Fruit fly (Drosophila melanogaster) whole organism, prepupa: ENCODE results near the gene CG14445.

ENCODE experiments used
- Blimp-1 ChIP-seq: fragments of 200-800 bp; sonication (Bioruptor generic); optimal IDR thresholded peaks from 3 replicates; lab custom pipeline; 2017; ENCODE audit warnings: missing biosample characterization, missing genetic modification characterization, mild to moderate bottlenecking, moderate library complexity, missing genetic modification reagents
- CG10631 ChIP-seq: fragments of 200-800 bp; sonication (Bioruptor generic); optimal IDR thresholded peaks from 2 replicates; lab custom pipeline; 2016; ENCODE audit warnings: missing biosample characterization, missing genetic modification characterization
- CG10669 ChIP-seq: fragments of 200-800 bp; sonication (Bioruptor generic); optimal IDR thresholded peaks from 3 replicates; lab custom pipeline; 2018; ENCODE audit warnings: missing biosample characterization, mild to moderate bottlenecking, missing genetic modification characterization, moderate library complexity
- CG11762 ChIP-seq: fragments of 200-800 bp; sonication (Bioruptor generic); optimal IDR thresholded peaks from 3 replicates; lab custom pipeline; 2016; ENCODE audit warnings: missing biosample characterization, missing genetic modification characterization; ENCODE audit not compliant: insufficient read depth
- CG11902 ChIP-seq: fragments of 200-800 bp; sonication (Bioruptor generic); optimal IDR thresholded peaks from 3 replicates; lab custom pipeline; 2016; ENCODE audit warnings: missing biosample characterization, missing genetic modification characterization
- CG15336 ChIP-seq: fragments of 200-800 bp; sonication (Bioruptor generic); IDR thresholded peaks from 2 replicates; pipeline ENCODE4 v1.3.6; 2022; ENCODE audit warnings: missing biosample characterization, missing genetic modification characterization
- CG1621 ChIP-seq: fragments of 200-800 bp; sonication (Bioruptor generic); optimal IDR thresholded peaks from 3 replicates; lab custom pipeline; 2018; ENCODE audit warnings: missing biosample characterization, mild to moderate bottlenecking, missing genetic modification characterization
- CG16779 ChIP-seq: fragments of 200-800 bp; sonication (Bioruptor generic); optimal IDR thresholded peaks from 3 replicates; lab custom pipeline; 2017; ENCODE audit warnings: missing biosample characterization, mild to moderate bottlenecking, missing genetic modification characterization
- CG3032 ChIP-seq: fragments of 200-800 bp; optimal IDR thresholded peaks from 2 replicates; lab custom pipeline; 2019; ENCODE audit warnings: missing biosample characterization, mild to moderate bottlenecking, missing genetic modification characterization, moderate library complexity
- CG31627 ChIP-seq: fragments of 200-800 bp; sonication (Bioruptor generic); optimal IDR thresholded peaks from 3 replicates; lab custom pipeline; 2016; ENCODE audit warnings: missing biosample characterization, missing genetic modification characterization
- CG34406 ChIP-seq: fragments of 200-800 bp; sonication (Bioruptor generic); optimal IDR thresholded peaks from 3 replicates; lab custom pipeline; 2016; ENCODE audit warnings: missing biosample characterization, missing genetic modification characterization
- CG4318 ChIP-seq: fragments of 200-800 bp; sonication (Bioruptor generic); optimal IDR thresholded peaks from 3 replicates; lab custom pipeline; 2017; ENCODE audit warnings: missing biosample characterization, mild to moderate bottlenecking, missing genetic modification characterization
- CG6792 ChIP-seq: fragments of 200-800 bp; sonication (Bioruptor generic); optimal IDR thresholded peaks from 3 replicates; lab custom pipeline; 2016; ENCODE audit warnings: missing biosample characterization, missing genetic modification characterization
- CG6808 ChIP-seq: fragments of 200-800 bp; sonication (Bioruptor generic); optimal IDR thresholded peaks from 3 replicates; lab custom pipeline; 2017; ENCODE audit warnings: missing biosample characterization, missing genetic modification characterization, mild to moderate bottlenecking, moderate library complexity, missing genetic modification reagents
- CG8119 ChIP-seq: fragments of 200-800 bp; sonication (Bioruptor generic); IDR thresholded peaks from 3 replicates; pipeline ENCODE4 v1.3.6; 2022; ENCODE audit warnings: missing biosample characterization, missing genetic modification characterization
- CG8319 ChIP-seq: fragments of 200-800 bp; sonication (Bioruptor generic); optimal IDR thresholded peaks from 3 replicates; lab custom pipeline; 2016; ENCODE audit warnings: missing biosample characterization, missing genetic modification characterization
- CG9139 ChIP-seq: fragments of 200-800 bp; sonication (Bioruptor generic); optimal IDR thresholded peaks from 3 replicates; lab custom pipeline; 2017; ENCODE audit warnings: missing biosample characterization, mild to moderate bottlenecking, missing genetic modification characterization
- Eip75B ChIP-seq: fragments of 200-800 bp; sonication (Bioruptor generic); optimal IDR thresholded peaks from 3 replicates; lab custom pipeline; 2016; ENCODE audit warnings: missing biosample characterization, missing genetic modification characterization
- Eip93F ChIP-seq: fragments of 200-800 bp; sonication (Bioruptor generic); optimal IDR thresholded peaks from 2 replicates; lab custom pipeline; 2016; ENCODE audit warnings: missing biosample characterization, mild to moderate bottlenecking, missing genetic modification characterization
- Ets21C ChIP-seq: fragments of 200-800 bp; sonication (Bioruptor generic); optimal IDR thresholded peaks from 3 replicates; lab custom pipeline; 2016; ENCODE audit warnings: missing biosample characterization, missing genetic modification characterization
- Met ChIP-seq: fragments of 200-800 bp; sonication (Bioruptor generic); optimal IDR thresholded peaks from 3 replicates; lab custom pipeline; 2016; ENCODE audit warnings: missing biosample characterization, missing genetic modification characterization
- Sox102F ChIP-seq: fragments of 200-800 bp; sonication (Bioruptor generic); optimal IDR thresholded peaks from 2 replicates; lab custom pipeline; 2016; ENCODE audit warnings: missing biosample characterization, mild to moderate bottlenecking, missing genetic modification characterization
- Sox14 ChIP-seq: fragments of 200-800 bp; sonication (Bioruptor generic); optimal IDR thresholded peaks from 3 replicates; lab custom pipeline; 2016; ENCODE audit warnings: missing biosample characterization, missing genetic modification characterization
- achi ChIP-seq: fragments of 200-800 bp; sonication (Bioruptor generic); optimal IDR thresholded peaks from 3 replicates; lab custom pipeline; 2016; ENCODE audit warnings: missing biosample characterization, missing genetic modification characterization
- dac ChIP-seq: fragments of 200-800 bp; sonication (Bioruptor generic); optimal IDR thresholded peaks from 2 replicates; lab custom pipeline; 2017; ENCODE audit warnings: missing biosample characterization, mild to moderate bottlenecking, missing genetic modification characterization
- dsx ChIP-seq: fragments of 200-800 bp; optimal IDR thresholded peaks from 3 replicates; lab custom pipeline; 2019; ENCODE audit warnings: missing biosample characterization, mild to moderate bottlenecking, missing genetic modification characterization, moderate library complexity; ENCODE audit not compliant: poor library complexity, severe bottlenecking
- fd85E ChIP-seq: fragments of 200-800 bp; sonication (Bioruptor generic); optimal IDR thresholded peaks from 3 replicates; lab custom pipeline; 2016; ENCODE audit warnings: missing biosample characterization, missing genetic modification characterization
- fkh ChIP-seq: fragments of 200-800 bp; sonication (Bioruptor generic); optimal IDR thresholded peaks from 3 replicates; lab custom pipeline; 2017; ENCODE audit warnings: missing biosample characterization, mild to moderate bottlenecking, missing genetic modification characterization, moderate library complexity
- net ChIP-seq: fragments of 200-800 bp; sonication (Bioruptor generic); optimal IDR thresholded peaks from 3 replicates; lab custom pipeline; 2016; ENCODE audit warnings: missing biosample characterization, missing genetic modification characterization
- pdm3 ChIP-seq: fragments of 200-800 bp; sonication (Bioruptor generic); optimal IDR thresholded peaks from 3 replicates; lab custom pipeline; 2016; ENCODE audit warnings: missing biosample characterization, missing genetic modification characterization
- ss ChIP-seq, 2 experiments: fragments of 200-800 bp; sonication (Bioruptor generic); optimal IDR thresholded peaks; 2 replicates in 1 of 2; 3 replicates in 1 of 2; lab custom pipeline; 2017 to 2018; ENCODE audit warnings: mild to moderate bottlenecking in 2 of 2, missing biosample characterization in 2 of 2, missing genetic modification characterization in 2 of 2, moderate library complexity in 1 of 2
- topi ChIP-seq: fragments of 200-800 bp; sonication (Bioruptor generic); optimal IDR thresholded peaks from 3 replicates; lab custom pipeline; 2016; ENCODE audit warnings: missing biosample characterization, missing genetic modification characterization
- vri ChIP-seq: fragments of 200-800 bp; sonication (Bioruptor generic); optimal IDR thresholded peaks from 3 replicates; lab custom pipeline; 2016; ENCODE audit warnings: missing biosample characterization, mild to moderate bottlenecking, missing genetic modification characterization

The CG14445 gene

dm6 chrX:6224225-6225190, 12.6 kb upstream of the CG14445 start, which contains the start of gene sqh (continued):
- peak; percentile 69 for TF ChIP-seq CG9139 (GFP tag; lab: Kevin White, UChicago)
- peak; percentile 61 for TF ChIP-seq Ets21C
- peak; percentile 63 for TF ChIP-seq Blimp-1 (GFP tag; lab: Kevin White, UChicago)
- peak; percentile 86 for TF ChIP-seq pdm3 (GFP tag; lab: Kevin White, UChicago)
- TF ChIP-seq dac = peak; percentile 88
- peak; percentile 64 for TF ChIP-seq CG8319 (GFP tag; lab: Kevin White, UChicago)
- peak; percentile 66 for TF ChIP-seq CG16779 (tag; lab: Kevin White, UChicago)
- peak; percentile 94 for TF ChIP-seq CG8119 (GFP tag; lab: Robert Waterston, UW)
- peak; percentile 85 for TF ChIP-seq topi (GFP tag; lab: Kevin White, UChicago)
- TF ChIP-seq Eip93F (GFP tag; lab: Kevin White, UChicago) = peak; percentile 91
- TF ChIP-seq dsx = peak; percentile 79
- peak; percentile 86 for TF ChIP-seq net (GFP tag; lab: Kevin White, UChicago)
- TF ChIP-seq CG6808 (GFP tag; lab: Kevin White, UChicago) = peak; percentile 82
- peak; percentile 60 for TF ChIP-seq CG11762 (GFP tag; lab: Kevin White, UChicago)
- peak; percentile 85 for TF ChIP-seq CG6792 (GFP tag; lab: Kevin White, UChicago)
- peak; percentile 85 for TF ChIP-seq Met (GFP tag; lab: Kevin White, UChicago)
- TF ChIP-seq achi (GFP tag; lab: Kevin White, UChicago) = peak; percentile 88
- TF ChIP-seq CG3032 (tag; lab: Kevin White, UChicago) = peak; percentile 81
- TF ChIP-seq Eip75B (GFP tag; lab: Kevin White, UChicago) = peak; percentile 78
- TF ChIP-seq fd85E (GFP tag; lab: Kevin White, UChicago) = peak; percentile 22
- TF ChIP-seq vri (GFP tag; lab: Kevin White, UChicago) = peak; percentile 84
- peak; percentile 85 for TF ChIP-seq CG10631
- peak; percentile 98 for TF ChIP-seq fkh (GFP tag; lab: Kevin White, UChicago)
- peak; percentile 75 for TF ChIP-seq CG31627
- TF ChIP-seq Sox102F (GFP tag; lab: Kevin White, UChicago) = peak; percentile 84
- peak; percentile 88 for TF ChIP-seq CG34406

- peak; percentile 17; the same call in 1 of the 3 replicates for TF ChIP-seq CG8119 (GFP tag; lab: Robert Waterston, UW)
- no peak for TF ChIP-seq CG4318 (GFP tag; lab: Kevin White, UChicago)
Measured at dm6 chrX:6225472-6226049, 11.6 kb upstream of the CG14445 start, which contains the start of gene dtn. Gene dtn, plus strand, starts transcription at chrX:6225647.

DNA sequence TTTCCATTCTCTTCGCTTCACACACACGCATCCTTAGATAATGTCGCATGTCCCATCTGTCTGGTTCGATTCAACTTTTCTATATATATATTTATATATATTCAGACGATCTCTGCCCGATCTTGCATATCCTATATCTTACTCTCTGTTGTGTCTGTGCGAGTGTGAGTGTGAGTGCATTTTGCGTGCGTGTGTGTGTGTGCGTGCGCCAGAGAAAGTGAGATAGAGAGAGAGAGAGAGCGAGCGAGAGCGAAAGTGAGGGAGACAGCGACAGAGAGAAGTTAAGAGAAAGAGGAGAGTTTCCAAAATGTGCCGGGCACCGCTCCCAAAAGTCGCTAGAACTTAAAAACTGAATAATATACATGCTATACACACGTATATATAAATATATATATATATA, 5.4 kb upstream of the CG14445 start:
- TF ChIP-seq CG8119 (GFP tag; lab: Robert Waterston, UW) (no peak), CG15336 (GFP tag; lab: Robert Waterston, UW) (no peak), CG10669 (GFP tag; lab: Kevin White, UChicago) (no peak)

DNA sequence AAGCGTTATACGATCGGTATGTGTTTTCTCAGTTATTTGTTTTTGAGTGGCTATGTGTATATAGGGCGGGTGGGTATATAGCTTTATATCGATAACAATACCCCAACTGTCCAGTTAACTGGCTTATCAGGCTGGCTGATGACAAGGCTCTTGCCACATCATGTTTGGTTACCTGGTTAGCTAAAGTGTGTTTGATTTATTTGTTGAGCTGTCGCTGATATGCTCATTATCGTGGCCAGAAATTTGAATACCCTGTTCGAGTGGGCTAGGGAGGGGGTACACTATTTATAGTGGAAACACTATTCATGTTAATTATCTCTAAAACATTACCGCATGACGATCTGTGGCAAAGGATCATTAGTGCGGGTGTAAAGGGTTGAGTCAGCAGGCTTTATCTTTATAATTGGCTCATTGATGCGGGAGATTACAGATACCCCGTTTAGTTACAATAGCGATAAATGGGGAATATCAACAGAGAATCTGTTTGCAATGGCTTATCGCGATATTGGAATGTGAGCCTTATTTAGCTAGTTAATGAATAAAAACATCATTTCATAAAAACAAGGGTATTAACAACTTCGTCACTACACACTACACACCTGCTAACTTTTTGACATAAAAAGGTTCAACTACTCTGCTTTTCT, 15.9 kb downstream of the CG14445 start:
- no peak for TF ChIP-seq Sox102F (GFP tag; lab: Kevin White, UChicago)
- no peak for TF ChIP-seq fd85E (GFP tag; lab: Kevin White, UChicago)
- TF ChIP-seq ss (GFP tag; optimal IDR thresholded peaks at IDR 0.05; lab: Kevin White, UChicago) = no peak
- no peak for TF ChIP-seq CG1621
- no peak for TF ChIP-seq Blimp-1 (GFP tag; lab: Kevin White, UChicago)
- no peak for TF ChIP-seq CG11902 (GFP tag; lab: Kevin White, UChicago)
- no peak for TF ChIP-seq Sox14 (GFP tag; lab: Kevin White, UChicago)
